Worm (Caenorhabditis elegans) whole organism, late embryonic: ENCODE measurements around the gene par-2.

Source experiments
- ceh-9 ChIP-seq: sonication (generic microtip); optimal IDR thresholded peaks from 2 replicates; lab custom pipeline; 2016; ENCODE audit warnings: mild to moderate bottlenecking, missing genetic modification characterization, inconsistent platforms, missing compliant biosample characterization
- fkh-10 ChIP-seq: fragments of 150-350 bp; optimal IDR thresholded peaks from 2 replicates; lab custom pipeline; 2014; ENCODE audit warnings: missing biosample characterization, missing genetic modification reagents, missing genetic modification characterization
- hlh-6 ChIP-seq: sonication (generic microtip); optimal IDR thresholded peaks from 2 replicates; lab custom pipeline; 2016; ENCODE audit warnings: missing genotype, missing genetic modification characterization, missing compliant biosample characterization
- nhr-11 ChIP-seq: fragments of 150-350 bp; optimal IDR thresholded peaks from 2 replicates; lab custom pipeline; 2014; ENCODE audit warnings: missing biosample characterization, missing genetic modification characterization
- pha-4 ChIP-seq: fragments of 150-350 bp; optimal IDR thresholded peaks from 2 replicates; lab custom pipeline; 2018; ENCODE audit warnings: missing biosample characterization, missing genetic modification reagents, missing genetic modification characterization
- tbx-2 ChIP-seq: sonication (generic microtip); optimal IDR thresholded peaks from 2 replicates; lab custom pipeline; 2016; ENCODE audit warnings: missing genetic modification characterization, missing compliant biosample characterization
- ttx-3 ChIP-seq: sonication (generic microtip); optimal IDR thresholded peaks from 2 replicates; lab custom pipeline; 2016; ENCODE audit warnings: missing genetic modification reagents, missing genetic modification characterization, missing compliant biosample characterization

ce11 chrIII:1099523-1099922 lies 18.3 kb downstream of the par-2 start:
- TF ChIP-seq ttx-3 (tag; lab: Kevin White, UChicago): no peak
- no peak for TF ChIP-seq nhr-11 (tag; lab: Kevin White, UChicago)
- TF ChIP-seq ceh-9 (tag; lab: Kevin White, UChicago): no peak
- no peak for TF ChIP-seq fkh-10 (GFP tag; lab: Kevin White, UChicago)
- TF ChIP-seq tbx-2 (tag; lab: Kevin White, UChicago): no peak
- no peak for TF ChIP-seq pha-4 (tag; lab: Kevin White, UChicago)
- no peak for TF ChIP-seq hlh-6 (tag; lab: Kevin White, UChicago)
